Worm (Caenorhabditis elegans) whole organism, late embryonic: ENCODE measurements around the gene ZK1037.6.

Experiments used
- F13H6.1 ChIP-seq: sonication (generic microtip); optimal IDR thresholded peaks from 2 replicates; lab custom pipeline; 2016; ENCODE audit warnings: missing genetic modification characterization, missing compliant biosample characterization
- ama-1 ChIP-seq: fragments of 150-350 bp; optimal IDR thresholded peaks from 2 replicates; lab custom pipeline; 2014
- ceh-18 ChIP-seq: sonication (generic microtip); optimal IDR thresholded peaks from 2 replicates; lab custom pipeline; 2016; ENCODE audit warnings: missing genetic modification characterization, missing compliant biosample characterization
- ceh-19 ChIP-seq: fragments of 200-800 bp; sonication (Bioruptor generic); optimal IDR thresholded peaks from 2 replicates; lab custom pipeline; 2018; ENCODE audit warnings: mild to moderate bottlenecking, missing genetic modification characterization, missing compliant biosample characterization
- elt-2 ChIP-seq: sonication (generic microtip); optimal IDR thresholded peaks from 2 replicates; lab custom pipeline; 2016; ENCODE audit warnings: missing genetic modification reagents, missing genetic modification characterization, missing compliant biosample characterization
- nfya-1 ChIP-seq: sonication (generic microtip); optimal IDR thresholded peaks from 2 replicates; lab custom pipeline; 2017; ENCODE audit warnings: missing genetic modification characterization, mild to moderate bottlenecking, missing compliant biosample characterization, antibody characterized with exemption, moderate library complexity
- nhr-11 ChIP-seq: fragments of 150-350 bp; optimal IDR thresholded peaks from 2 replicates; lab custom pipeline; 2014; ENCODE audit warnings: missing biosample characterization, missing genetic modification characterization
- pha-4 ChIP-seq: fragments of 150-350 bp; optimal IDR thresholded peaks from 2 replicates; lab custom pipeline; 2018; ENCODE audit warnings: missing biosample characterization, missing genetic modification reagents, missing genetic modification characterization
- tbx-2 ChIP-seq: sonication (generic microtip); optimal IDR thresholded peaks from 2 replicates; lab custom pipeline; 2016; ENCODE audit warnings: missing genetic modification characterization, missing compliant biosample characterization
- unc-3 ChIP-seq, 2 experiments: fragments of 200-800 bp in 1 of 2; sonication (Bioruptor generic) in 1 of 2; sonication (generic microtip) in 1 of 2; conservative IDR thresholded peaks in 1 of 2; optimal IDR thresholded peaks in 1 of 2; 2 replicates each; pipeline versions ENCODE4 v1.3.6 to Lab custom; 2016 to 2022; ENCODE audit warnings: missing compliant biosample characterization in 2 of 2, missing genetic modification characterization in 2 of 2, missing genetic modification reagents in 1 of 2
- unc-42 ChIP-seq: sonication (generic microtip); optimal IDR thresholded peaks from 2 replicates; lab custom pipeline; 2016; ENCODE audit warnings: missing genotype, missing genetic modification characterization, missing compliant biosample characterization

DNA sequence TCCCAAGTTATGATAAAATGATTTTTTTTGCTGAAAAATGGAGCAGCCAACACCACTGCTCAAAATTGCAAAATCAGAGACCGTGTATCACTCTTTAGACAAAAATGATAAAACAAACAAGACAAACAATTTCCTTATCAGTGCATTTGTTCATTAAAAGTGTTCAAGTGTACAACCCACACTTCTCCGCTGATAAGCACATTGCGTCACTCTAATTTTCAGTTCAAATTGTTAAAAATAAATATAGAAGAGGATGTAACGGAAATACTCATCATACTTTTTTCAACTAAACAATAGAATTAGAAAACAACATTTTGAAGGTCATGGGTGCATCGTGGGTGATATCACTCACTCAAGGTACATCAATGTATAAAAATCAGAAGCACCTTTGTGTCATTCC lies 9.0 kb downstream of the ZK1037.6 start, which contains the start of gene nhr-291:
- TF ChIP-seq ceh-19 (GFP tag; lab: Kevin White, UChicago) (no peak), ceh-18 (tag; lab: Kevin White, UChicago) (no peak), nfya-1 (tag; lab: Kevin White, UChicago) (no peak), unc-3 (GFP tag; conservative IDR thresholded peaks at IDR 0.05; lab: Robert Waterston, UW) (no peak), unc-3 (tag; optimal IDR thresholded peaks at IDR 0.05; lab: Kevin White, UChicago) (no peak), F13H6.1 (tag; lab: Kevin White, UChicago) (no peak), pha-4 (tag; lab: Kevin White, UChicago) (no peak), ama-1 (lab: Kevin White, UChicago) (no peak), nhr-11 (no peak), tbx-2 (tag; lab: Kevin White, UChicago) (no peak), unc-42 (tag; lab: Kevin White, UChicago) (no peak), elt-2 (tag; lab: Kevin White, UChicago) (peak; percentile 99)
